Fruit fly (Drosophila melanogaster) whole organism, embryonic: ENCODE results near the gene LpR2.

ENCODE experiments used
- Ada2b ChIP-seq: fragments of 200-800 bp; sonication (Bioruptor generic); IDR thresholded peaks from 2 replicates; pipeline ENCODE4 v1.3.6; 2022; ENCODE audit warnings: missing biosample characterization, missing genetic modification characterization
- Atf-2 ChIP-seq: fragments of 200-800 bp; sonication (Bioruptor generic); optimal IDR thresholded peaks from 2 replicates; lab custom pipeline; 2016; ENCODE audit warnings: missing biosample characterization, missing genetic modification characterization
- B-H2 ChIP-seq: fragments of 200-800 bp; sonication (Bioruptor generic); optimal IDR thresholded peaks from 2 replicates; lab custom pipeline; 2018; ENCODE audit warnings: missing biosample characterization, mild to moderate bottlenecking, missing genetic modification characterization
- Bgb ChIP-seq: fragments of 200-800 bp; sonication (Bioruptor generic); IDR thresholded peaks from 2 replicates; pipeline ENCODE4 v1.3.6; 2022; ENCODE audit warnings: missing biosample characterization, missing genetic modification characterization; ENCODE audit not compliant: partially characterized antibody
- Blimp-1 ChIP-seq: fragments of 200-800 bp; sonication (Bioruptor generic); optimal IDR thresholded peaks from 3 replicates; lab custom pipeline; 2018; ENCODE audit warnings: missing biosample characterization, missing genetic modification characterization, mild to moderate bottlenecking, moderate library complexity, missing genetic modification reagents
- Bteb2 ChIP-seq: fragments of 200-800 bp; sonication (Bioruptor generic); optimal IDR thresholded peaks from 2 replicates; lab custom pipeline; 2016; ENCODE audit warnings: missing biosample characterization, missing genetic modification characterization
- CG13123 ChIP-seq: fragments of 200-800 bp; sonication (Bioruptor generic); optimal IDR thresholded peaks from 2 replicates; lab custom pipeline; 2016; ENCODE audit warnings: missing biosample characterization, missing genetic modification characterization
- CG14014 ChIP-seq: fragments of 200-800 bp; sonication (Bioruptor generic); IDR thresholded peaks from 2 replicates; pipeline ENCODE4 v1.3.6; 2022; ENCODE audit warnings: missing biosample characterization, missing genetic modification characterization
- CG15601 ChIP-seq: fragments of 200-800 bp; sonication (Bioruptor generic); optimal IDR thresholded peaks from 3 replicates; lab custom pipeline; 2019; ENCODE audit warnings: missing biosample characterization, mild to moderate bottlenecking, missing genetic modification characterization, moderate library complexity
- CG17568 ChIP-seq: fragments of 200-800 bp; sonication (Bioruptor generic); optimal IDR thresholded peaks from 2 replicates; lab custom pipeline; 2018; ENCODE audit warnings: missing biosample characterization, mild to moderate bottlenecking, missing genetic modification characterization, moderate library complexity
- CG17802 ChIP-seq: fragments of 200-800 bp; sonication (Bioruptor generic); optimal IDR thresholded peaks from 2 replicates; lab custom pipeline; 2018; ENCODE audit warnings: missing biosample characterization, mild to moderate bottlenecking, missing genetic modification characterization, moderate library complexity
- CG18619 ChIP-seq: fragments of 200-800 bp; sonication (Bioruptor generic); optimal IDR thresholded peaks from 3 replicates; lab custom pipeline; 2017; ENCODE audit warnings: missing biosample characterization, mild to moderate bottlenecking, missing genetic modification characterization
- CG2120 ChIP-seq: fragments of 200-800 bp; sonication (Bioruptor generic); optimal IDR thresholded peaks from 3 replicates; lab custom pipeline; 2016; ENCODE audit warnings: missing biosample characterization, missing genetic modification characterization
- CG30431 ChIP-seq: fragments of 200-800 bp; sonication (Bioruptor generic); optimal IDR thresholded peaks from 2 replicates; lab custom pipeline; 2017; ENCODE audit warnings: missing biosample characterization, missing genetic modification characterization
- CG31224 ChIP-seq: fragments of 200-800 bp; sonication (Bioruptor generic); IDR thresholded peaks from 2 replicates; pipeline ENCODE4 v1.3.6; 2022; ENCODE audit warnings: missing biosample characterization, missing genetic modification characterization
- CG31365 ChIP-seq: fragments of 200-800 bp; sonication (Bioruptor generic); optimal IDR thresholded peaks from 2 replicates; lab custom pipeline; 2018; ENCODE audit warnings: missing biosample characterization, mild to moderate bottlenecking, missing genetic modification characterization
- CG33557 ChIP-seq: fragments of 200-800 bp; sonication (Bioruptor generic); optimal IDR thresholded peaks from 2 replicates; lab custom pipeline; 2019; ENCODE audit warnings: missing biosample characterization, mild to moderate bottlenecking, missing genetic modification characterization, moderate library complexity
- CG5180 ChIP-seq: fragments of 200-800 bp; sonication (Bioruptor generic); optimal IDR thresholded peaks from 3 replicates; lab custom pipeline; 2017; ENCODE audit warnings: missing biosample characterization, missing genetic modification characterization, mild to moderate bottlenecking, moderate library complexity, missing genetic modification reagents
- CG6813 ChIP-seq: fragments of 200-800 bp; sonication (Bioruptor generic); optimal IDR thresholded peaks from 2 replicates; lab custom pipeline; 2017; ENCODE audit warnings: missing biosample characterization, missing genetic modification characterization, mild to moderate bottlenecking, moderate library complexity, missing genetic modification reagents
- CG7271 ChIP-seq: fragments of 200-800 bp; sonication (Bioruptor generic); optimal IDR thresholded peaks from 2 replicates; lab custom pipeline; 2018; ENCODE audit warnings: missing biosample characterization, mild to moderate bottlenecking, missing genetic modification characterization, moderate library complexity
- CG7745 ChIP-seq: fragments of 200-800 bp; sonication (Bioruptor generic); optimal IDR thresholded peaks from 2 replicates; lab custom pipeline; 2018; ENCODE audit warnings: missing biosample characterization, mild to moderate bottlenecking, missing genetic modification characterization, moderate library complexity
- CG8478 ChIP-seq: fragments of >200 bp; optimal IDR thresholded peaks from 2 replicates; lab custom pipeline; 2018
- Dfd ChIP-seq, 2 experiments: fragments of >200 bp; optimal IDR thresholded peaks; 2 replicates each; lab custom pipeline; 2017; ENCODE audit warnings: missing biosample characterization in 2 of 2, missing genetic modification characterization in 2 of 2
- Dip2 ChIP-seq: fragments of 200-800 bp; sonication (Bioruptor generic); IDR thresholded peaks from 2 replicates; pipeline ENCODE4 v1.3.6; 2022; ENCODE audit warnings: missing biosample characterization, missing genetic modification characterization
- H2.0 ChIP-seq: fragments of 200-800 bp; sonication (Bioruptor generic); IDR thresholded peaks from 2 replicates; pipeline ENCODE4 v1.3.6; 2022; ENCODE audit warnings: missing biosample characterization, missing genetic modification characterization
- Hmr ChIP-seq: fragments of 200-800 bp; sonication (Bioruptor generic); optimal IDR thresholded peaks from 3 replicates; lab custom pipeline; 2017; ENCODE audit warnings: mild to moderate bottlenecking, missing biosample characterization, missing genetic modification reagents, missing genetic modification characterization
- Hr39 ChIP-seq: fragments of >200 bp; optimal IDR thresholded peaks from 2 replicates; lab custom pipeline; 2017
- Hr78 ChIP-seq, 2 experiments: fragments of 200-800 bp in 1 of 2; fragments of >200 bp in 1 of 2; sonication (Bioruptor generic) in 1 of 2; optimal IDR thresholded peaks; 2 replicates each; lab custom pipeline; 2017 to 2019; ENCODE audit warnings: missing biosample characterization in 2 of 2, missing genetic modification characterization in 2 of 2, mild to moderate bottlenecking in 1 of 2, moderate library complexity in 1 of 2
- MBD-R2 ChIP-seq: fragments of 200-800 bp; sonication (Bioruptor generic); IDR thresholded peaks from 2 replicates; pipeline ENCODE4 v1.3.6; 2022; ENCODE audit warnings: missing biosample characterization, missing genetic modification characterization
- NC2β ChIP-seq: fragments of 200-800 bp; sonication (Bioruptor generic); optimal IDR thresholded peaks from 2 replicates; lab custom pipeline; 2016; ENCODE audit warnings: missing biosample characterization, missing genetic modification characterization
- NFAT ChIP-seq: fragments of 200-800 bp; sonication (Bioruptor generic); IDR thresholded peaks from 2 replicates; pipeline ENCODE4 v1.3.6; 2022; ENCODE audit warnings: missing biosample characterization, missing genetic modification characterization
- NK7.1 ChIP-seq: fragments of 200-800 bp; sonication (Bioruptor generic); optimal IDR thresholded peaks from 3 replicates; lab custom pipeline; 2016; ENCODE audit warnings: missing biosample characterization, missing genetic modification characterization
- Oaz ChIP-seq: fragments of 200-800 bp; sonication (Bioruptor generic); IDR thresholded peaks from 2 replicates; pipeline ENCODE4 v1.3.6; 2022; ENCODE audit warnings: missing biosample characterization, missing genetic modification characterization
- Ravus ChIP-seq: fragments of 200-800 bp; sonication (Bioruptor generic); IDR thresholded peaks from 2 replicates; pipeline ENCODE4 v1.3.6; 2022; ENCODE audit warnings: missing biosample characterization, missing genetic modification characterization
- Six4 ChIP-seq: fragments of 200-800 bp; sonication (Bioruptor generic); optimal IDR thresholded peaks from 2 replicates; lab custom pipeline; 2016; ENCODE audit warnings: missing biosample characterization, missing genetic modification characterization
- aop ChIP-seq: fragments of 200-800 bp; sonication (Bioruptor generic); IDR thresholded peaks from 2 replicates; pipeline ENCODE4 v1.3.6; 2022; ENCODE audit warnings: missing biosample characterization, missing genetic modification characterization
- dm ChIP-seq: fragments of 200-800 bp; sonication (Bioruptor generic); optimal IDR thresholded peaks from 3 replicates; lab custom pipeline; 2016; ENCODE audit warnings: missing biosample characterization, missing genetic modification characterization
- gcm2 ChIP-seq: fragments of 200-800 bp; sonication (Bioruptor generic); optimal IDR thresholded peaks from 2 replicates; lab custom pipeline; 2016; ENCODE audit warnings: missing biosample characterization, missing genetic modification characterization
- gro ChIP-seq: fragments of 200-800 bp; sonication (Bioruptor generic); optimal IDR thresholded peaks from 2 replicates; lab custom pipeline; 2016; ENCODE audit warnings: missing biosample characterization, missing genetic modification characterization
- h ChIP-seq: fragments of >200 bp; optimal IDR thresholded peaks from 2 replicates; lab custom pipeline; 2017
- kah ChIP-seq: fragments of 200-800 bp; sonication (Bioruptor generic); optimal IDR thresholded peaks from 2 replicates; lab custom pipeline; 2018; ENCODE audit warnings: missing biosample characterization, mild to moderate bottlenecking, missing genetic modification characterization
- lbe ChIP-seq: fragments of 200-800 bp; sonication (Bioruptor generic); optimal IDR thresholded peaks from 2 replicates; lab custom pipeline; 2016; ENCODE audit warnings: missing biosample characterization, mild to moderate bottlenecking, missing genetic modification characterization
- lilli ChIP-seq: fragments of 200-800 bp; sonication (Bioruptor generic); optimal IDR thresholded peaks from 3 replicates; lab custom pipeline; 2016; ENCODE audit warnings: missing biosample characterization, missing genetic modification characterization
- nerfin-2 ChIP-seq: fragments of 200-800 bp; sonication (Bioruptor generic); IDR thresholded peaks from 2 replicates; pipeline ENCODE4 v1.3.6; 2022; ENCODE audit warnings: missing biosample characterization, missing genetic modification characterization; ENCODE audit not compliant: partially characterized antibody
- nom ChIP-seq: fragments of 200-800 bp; sonication (Bioruptor generic); optimal IDR thresholded peaks from 2 replicates; lab custom pipeline; 2017; ENCODE audit warnings: missing biosample characterization, missing genetic modification characterization, mild to moderate bottlenecking, moderate library complexity, missing genetic modification reagents
- otp ChIP-seq: fragments of 200-800 bp; sonication (Bioruptor generic); IDR thresholded peaks from 3 replicates; pipeline ENCODE4, ENCODE4 v1.3.6; 2022; ENCODE audit warnings: missing biosample characterization, missing genetic modification characterization
- pnt ChIP-seq: fragments of 200-800 bp; sonication (Bioruptor generic); optimal IDR thresholded peaks from 3 replicates; lab custom pipeline; 2016; ENCODE audit warnings: missing biosample characterization, missing genetic modification characterization
- psq ChIP-seq: fragments of 200-800 bp; sonication (Bioruptor generic); optimal IDR thresholded peaks from 2 replicates; lab custom pipeline; 2017; ENCODE audit warnings: missing biosample characterization, missing genetic modification characterization
- sd ChIP-seq: fragments of 200-800 bp; sonication (Bioruptor generic); optimal IDR thresholded peaks from 3 replicates; lab custom pipeline; 2018; ENCODE audit warnings: missing biosample characterization, mild to moderate bottlenecking, missing genetic modification characterization, moderate library complexity
- shn ChIP-seq: fragments of 200-800 bp; sonication (Bioruptor generic); optimal IDR thresholded peaks from 3 replicates; lab custom pipeline; 2016; ENCODE audit warnings: missing biosample characterization, missing genetic modification characterization
- tup ChIP-seq: fragments of 200-800 bp; sonication (Bioruptor generic); optimal IDR thresholded peaks from 2 replicates; lab custom pipeline; 2016; ENCODE audit warnings: missing biosample characterization, mild to moderate bottlenecking, missing genetic modification characterization, moderate library complexity
- vfl ChIP-seq: fragments of 200-800 bp; sonication (Bioruptor generic); optimal IDR thresholded peaks from 2 replicates; lab custom pipeline; 2016; ENCODE audit warnings: missing biosample characterization, missing genetic modification characterization

LpR2 gene

dm6 chr3R:25680528-25680927, 59.7 kb downstream of the LpR2 start, which contains the start of the genes CG4743 and Idh3g (continued):
- peak; percentile 96 for TF ChIP-seq CG15601 (tag; lab: Kevin White, UChicago)
- TF ChIP-seq kah (GFP tag; lab: Kevin White, UChicago), result peak; percentile 90
- peak; percentile 99 for TF ChIP-seq CG33557 (GFP tag; lab: Kevin White, UChicago)
- TF ChIP-seq Hr78 (GFP tag; optimal IDR thresholded peaks at IDR 0.05; lab: Kevin White, UChicago), result peak in 1 of 2 experiments; percentile 86
- TF ChIP-seq CG5180 (GFP tag; lab: Kevin White, UChicago), result peak; percentile 83
- TF ChIP-seq B-H2 (GFP tag; lab: Kevin White, UChicago), result peak; percentile 98
- peak; percentile 89 for TF ChIP-seq tup (GFP tag; lab: Kevin White, UChicago)
- peak; percentile 75 for TF ChIP-seq CG17802 (tag; lab: Kevin White, UChicago)
- TF ChIP-seq Blimp-1 (GFP tag; lab: Kevin White, UChicago), result peak; percentile 96
- peak; percentile 93 for TF ChIP-seq otp (GFP tag; lab: Robert Waterston, UW)
- peak; percentile 31 for TF ChIP-seq gro
- peak; percentile 85 for TF ChIP-seq psq (GFP tag; lab: Kevin White, UChicago)
- no peak for TF ChIP-seq CG8478
- TF ChIP-seq CG6813 (GFP tag; lab: Kevin White, UChicago), result peak; percentile 96
- peak; percentile 96 for TF ChIP-seq CG17568
- TF ChIP-seq CG2120, result peak; percentile 93
- no peak for TF ChIP-seq h (lab: Kevin White, UChicago)
- TF ChIP-seq Hr39 (lab: Kevin White, UChicago), result no peak
- peak; percentile 97 for TF ChIP-seq CG7271 (tag; lab: Kevin White, UChicago)
- TF ChIP-seq sd (tag; lab: Kevin White, UChicago), result peak; percentile 90
- peak; percentile 93 for TF ChIP-seq nom (GFP tag; lab: Kevin White, UChicago)
- peak; percentile 95 for TF ChIP-seq H2.0 (GFP tag; lab: Robert Waterston, UW)
- TF ChIP-seq aop, result 0 out of 2 replicates have a peak, but pooled peaks have one; percentile 5
- no peak; the same call in 1 of the 2 replicates for TF ChIP-seq Dip2 (GFP tag; lab: Robert Waterston, UW)
- peak; percentile 88 for TF ChIP-seq lbe (GFP tag; lab: Kevin White, UChicago)
- peak; percentile 86 for TF ChIP-seq vfl (GFP tag; lab: Kevin White, UChicago)
- peak; percentile 80 for TF ChIP-seq gcm2 (GFP tag; lab: Kevin White, UChicago)
- TF ChIP-seq Ravus (GFP tag; lab: Robert Waterston, UW), result peak; percentile 88
- TF ChIP-seq CG14014 (GFP tag; lab: Robert Waterston, UW), result peak; percentile 96
- peak; percentile 98 for TF ChIP-seq MBD-R2 (GFP tag; lab: Robert Waterston, UW)
- peak; percentile 91 for TF ChIP-seq CG31224
- peak; percentile 85 for TF ChIP-seq Bteb2 (GFP tag; lab: Kevin White, UChicago)
- TF ChIP-seq Atf-2 (GFP tag; lab: Kevin White, UChicago), result peak; percentile 60
- TF ChIP-seq Six4 (GFP tag; lab: Kevin White, UChicago), result peak; percentile 95
- peak; percentile 94 for TF ChIP-seq lilli (GFP tag; lab: Kevin White, UChicago)
- TF ChIP-seq nerfin-2, result no peak
- peak; percentile 93 for TF ChIP-seq CG30431 (GFP tag; lab: Kevin White, UChicago)
- peak; percentile 70 for TF ChIP-seq CG31365 (tag; lab: Kevin White, UChicago)
- TF ChIP-seq NFAT, result peak; percentile 91
- TF ChIP-seq CG18619 (GFP tag; lab: Kevin White, UChicago), result peak; percentile 95
- peak; percentile 57 for TF ChIP-seq dm (GFP tag; lab: Kevin White, UChicago)
- peak; percentile 95 for TF ChIP-seq CG13123 (GFP tag; lab: Kevin White, UChicago)
- peak; percentile 71 for TF ChIP-seq CG7745
- TF ChIP-seq Oaz (GFP tag; lab: Robert Waterston, UW), result peak; percentile 93
- no peak for TF ChIP-seq Bgb
- TF ChIP-seq NK7.1, result peak; percentile 61
- peak; percentile 24 for TF ChIP-seq shn (GFP tag; lab: Kevin White, UChicago)
- TF ChIP-seq Ada2b (GFP tag; lab: Robert Waterston, UW), result peak; percentile 94
- TF ChIP-seq pnt (GFP tag; lab: Kevin White, UChicago), result peak; percentile 34
- peak; percentile 97 for TF ChIP-seq Hmr (GFP tag; lab: Kevin White, UChicago)
- no peak for TF ChIP-seq Dfd (GFP tag; optimal IDR thresholded peaks at IDR 0.05; lab: Kevin White, UChicago)
- TF ChIP-seq NC2β (GFP tag; lab: Kevin White, UChicago), result peak; percentile 71
